Worm (Caenorhabditis elegans) whole organism, early embryonic: ENCODE data around the gene ent-3.
"Not testable (repeated sequence)": the region's sequence is repeated elsewhere in the genome, so short reads cannot be mapped to it uniquely, and the experiment has no call there.

ENCODE experiments used
- B0310.2 ChIP-seq: sonication (generic microtip); optimal IDR thresholded peaks from 2 replicates; lab custom pipeline; 2016; ENCODE audit warnings: mild to moderate bottlenecking, missing genetic modification characterization, missing compliant biosample characterization
- F13C5.2 ChIP-seq: sonication (generic microtip); optimal IDR thresholded peaks from 2 replicates; lab custom pipeline; 2017; ENCODE audit warnings: mild to moderate bottlenecking, missing genetic modification characterization, inconsistent platforms, missing compliant biosample characterization
- aly-1 ChIP-seq: sonication (generic microtip); optimal IDR thresholded peaks from 2 replicates; lab custom pipeline; 2016; ENCODE audit warnings: missing genetic modification characterization, missing compliant biosample characterization
- ama-1 ChIP-seq: fragments of 150-350 bp; optimal IDR thresholded peaks from 2 replicates; lab custom pipeline; 2014
- ceh-13 ChIP-seq: fragments of 200-800 bp; sonication (Bioruptor generic); optimal IDR thresholded peaks from 2 replicates; lab custom pipeline; 2018; ENCODE audit warnings: mild to moderate bottlenecking, missing genetic modification characterization, missing compliant biosample characterization
- ceh-36 ChIP-seq: sonication (generic microtip); optimal IDR thresholded peaks from 2 replicates; lab custom pipeline; 2016; ENCODE audit warnings: missing genetic modification characterization, inconsistent platforms, missing compliant biosample characterization
- ets-7 ChIP-seq: sonication (generic microtip); optimal IDR thresholded peaks from 2 replicates; lab custom pipeline; 2016; ENCODE audit warnings: missing genotype, missing genetic modification characterization, missing compliant biosample characterization
- flt-1 ChIP-seq: fragments of 200-800 bp; sonication (Bioruptor generic); IDR thresholded peaks from 2 replicates; pipeline ENCODE4 v1.3.6; 2022; ENCODE audit warnings: missing genetic modification characterization, missing compliant biosample characterization
- hmbx-1 ChIP-seq: sonication (generic microtip); optimal IDR thresholded peaks from 2 replicates; lab custom pipeline; 2016; ENCODE audit warnings: mild to moderate bottlenecking, missing genetic modification characterization, missing compliant biosample characterization
- hmg-4 ChIP-seq: fragments of 200-800 bp; sonication (Bioruptor generic); optimal IDR thresholded peaks from 2 replicates; lab custom pipeline; 2018; ENCODE audit warnings: mild to moderate bottlenecking, missing genetic modification characterization, missing compliant biosample characterization
- hnd-1 ChIP-seq: sonication (generic microtip); optimal IDR thresholded peaks from 2 replicates; lab custom pipeline; 2016; ENCODE audit warnings: missing genetic modification characterization, missing compliant biosample characterization
- pes-1 ChIP-seq: fragments of 200-800 bp; sonication (Bioruptor generic); IDR thresholded peaks from 2 replicates; pipeline ENCODE4 v1.3.6; 2022; ENCODE audit warnings: missing genetic modification reagents, missing genetic modification characterization, missing compliant biosample characterization
- scrt-1 ChIP-seq: fragments of 200-800 bp; sonication (Bioruptor generic); IDR thresholded peaks from 2 replicates; pipeline ENCODE4 v1.3.6; 2022; ENCODE audit warnings: missing genetic modification characterization, missing compliant biosample characterization
- sea-1 ChIP-seq: fragments of 200-800 bp; sonication (Bioruptor generic); conservative IDR thresholded peaks from 2 replicates; pipeline ENCODE4 v1.3.6; 2022; ENCODE audit warnings: missing genetic modification characterization, missing compliant biosample characterization
- tbx-11 ChIP-seq: fragments of 200-800 bp; sonication (Bioruptor generic); IDR thresholded peaks from 2 replicates; pipeline ENCODE4 v1.3.6; 2022; ENCODE audit warnings: missing genetic modification characterization, missing compliant biosample characterization
- tbx-37 ChIP-seq: fragments of 200-800 bp; sonication (Bioruptor generic); conservative IDR thresholded peaks from 2 replicates; pipeline ENCODE4 v1.3.6; 2022; ENCODE audit warnings: missing genetic modification reagents, missing genetic modification characterization, missing compliant biosample characterization
- tra-4 ChIP-seq: sonication (generic microtip); optimal IDR thresholded peaks from 2 replicates; lab custom pipeline; 2017; ENCODE audit warnings: missing genetic modification characterization, missing compliant biosample characterization

ent-3 gene

ce11 chrV:14235942-14236341, at the start of gene ent-3:
Gene ent-3 (minus strand): TSS chrV:14236042.
- TF ChIP-seq scrt-1 (GFP tag; lab: Robert Waterston, UW) (no peak), ceh-13 (no peak), hmbx-1 (tag; lab: Kevin White, UChicago) (no peak), hmg-4 (GFP tag; lab: Kevin White, UChicago) (no peak), sea-1 (no peak), F13C5.2 (tag; lab: Kevin White, UChicago) (no peak), aly-1 (tag; lab: Kevin White, UChicago) (no peak), ama-1 (no peak), ets-7 (tag; lab: Kevin White, UChicago) (no peak), pes-1 (GFP tag; lab: Robert Waterston, UW) (no peak), ceh-36 (tag; lab: Kevin White, UChicago) (no peak), hnd-1 (tag; lab: Kevin White, UChicago) (no peak), tbx-37 (GFP tag; lab: Robert Waterston, UW) (no peak), B0310.2 (tag; lab: Kevin White, UChicago) (no peak), tra-4 (no peak), tbx-11 (GFP tag; lab: Robert Waterston, UW) (no peak), flt-1 (GFP tag; lab: Robert Waterston, UW) (no peak)

DNA sequence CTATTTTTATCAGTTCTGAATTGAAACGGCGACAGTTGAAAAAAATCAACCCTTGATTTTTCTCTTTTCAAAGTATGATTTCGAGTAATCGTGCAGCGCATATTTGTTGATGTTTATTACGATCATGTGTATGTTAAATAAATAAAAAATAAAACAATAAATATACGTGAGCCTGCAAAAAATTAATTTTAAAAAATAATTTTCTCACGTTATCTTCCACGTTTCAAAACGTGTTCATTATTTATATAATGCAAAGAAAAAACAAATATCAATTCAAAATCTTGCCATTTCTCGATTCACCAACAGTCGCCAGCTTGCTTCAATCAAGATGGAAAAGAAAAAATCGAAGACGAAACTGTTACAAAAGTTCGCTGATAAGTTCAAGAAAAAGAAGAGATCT, 47.4 kb upstream of the ent-3 start, which contains the start of gene F40G12.10:
Gene F40G12.10 (plus strand): TSS at position 301 of the 400 bp plus-strand sequence.
- TF ChIP-seq hmbx-1 (tag; lab: Kevin White, UChicago): no peak
- TF ChIP-seq ceh-13: no peak
- TF ChIP-seq ets-7 (tag; lab: Kevin White, UChicago): no peak
- no peak for TF ChIP-seq aly-1 (tag; lab: Kevin White, UChicago)
- no peak for TF ChIP-seq hnd-1 (tag; lab: Kevin White, UChicago)
- no peak for TF ChIP-seq flt-1 (GFP tag; lab: Robert Waterston, UW)
- no peak for TF ChIP-seq F13C5.2 (tag; lab: Kevin White, UChicago)
- TF ChIP-seq ceh-36 (tag; lab: Kevin White, UChicago): no peak
- no peak for TF ChIP-seq tra-4
- TF ChIP-seq B0310.2 (tag; lab: Kevin White, UChicago): no peak
- TF ChIP-seq pes-1 (GFP tag; lab: Robert Waterston, UW): no peak
- no peak for TF ChIP-seq ama-1
- TF ChIP-seq sea-1: no peak
- TF ChIP-seq tbx-37 (GFP tag; lab: Robert Waterston, UW): no peak

DNA sequence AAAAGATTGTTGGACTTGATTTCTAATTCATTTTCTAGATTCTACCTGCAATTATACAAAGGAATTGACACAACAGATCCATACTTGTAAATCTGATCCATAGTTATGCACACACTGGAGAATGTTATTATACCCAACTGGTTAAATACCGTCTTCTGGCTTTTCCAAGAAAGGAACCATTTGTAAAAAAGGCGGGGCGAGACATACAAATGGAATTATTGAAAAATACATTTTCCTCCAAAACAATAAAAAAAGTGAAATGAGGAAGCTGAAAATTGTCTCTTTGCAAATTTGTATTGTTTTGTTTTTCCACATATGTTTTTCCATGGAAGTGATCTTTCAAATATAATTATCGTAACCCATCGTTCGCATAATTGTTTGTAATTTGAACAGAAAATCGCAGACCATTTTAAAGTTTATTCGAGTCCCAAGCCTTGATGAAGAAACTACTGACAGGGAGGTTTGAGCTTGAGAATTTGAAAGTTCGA, 46.4 kb upstream of the ent-3 start, which contains the start of the genes srt-74 and F40G12.9:
Gene srt-74 (minus strand): TSS at position 101 of the 488 bp plus-strand sequence.
Gene F40G12.9 (plus strand): TSS at position 438 of the 488 bp plus-strand sequence.
- TF ChIP-seq pes-1 (GFP tag; lab: Robert Waterston, UW) (no peak), B0310.2 (tag; lab: Kevin White, UChicago) (no peak), ama-1 (no peak), hmg-4 (GFP tag; lab: Kevin White, UChicago) (no peak), ceh-13 (no peak), hnd-1 (tag; lab: Kevin White, UChicago) (no peak), aly-1 (tag; lab: Kevin White, UChicago) (no peak), ceh-36 (tag; lab: Kevin White, UChicago) (no peak), flt-1 (GFP tag; lab: Robert Waterston, UW) (no peak), tbx-11 (GFP tag; lab: Robert Waterston, UW) (no peak), ets-7 (tag; lab: Kevin White, UChicago) (no peak), F13C5.2 (tag; lab: Kevin White, UChicago) (no peak)

DNA sequence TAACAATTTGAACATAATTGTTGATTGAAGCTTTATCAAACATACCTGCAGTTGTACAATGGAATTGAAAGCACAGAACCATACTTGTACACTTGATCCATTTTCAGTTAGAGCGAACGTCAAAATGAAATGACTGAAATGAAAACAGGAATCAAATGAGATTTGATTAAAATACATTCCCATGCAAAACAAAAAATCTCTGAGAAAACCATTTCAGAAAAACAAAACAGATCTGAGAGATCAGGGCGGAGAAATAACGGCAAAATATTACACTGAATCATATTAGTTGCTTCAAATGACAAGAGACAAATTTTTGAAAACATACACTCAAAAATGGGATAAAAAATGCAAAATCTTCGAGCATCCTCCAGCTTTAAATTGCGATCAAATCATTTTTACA, 43.9 kb upstream of the ent-3 start, which contains the start of gene srt-33:
Gene srt-33 (minus strand): TSS at position 101 of the 400 bp plus-strand sequence.
- TF ChIP-seq B0310.2 (tag; lab: Kevin White, UChicago) (no peak), ceh-13 (no peak), tra-4 (no peak), hmbx-1 (tag; lab: Kevin White, UChicago) (no peak), F13C5.2 (tag; lab: Kevin White, UChicago) (no peak), scrt-1 (GFP tag; lab: Robert Waterston, UW) (no peak), ets-7 (tag; lab: Kevin White, UChicago) (no peak), flt-1 (GFP tag; lab: Robert Waterston, UW) (no peak), pes-1 (GFP tag; lab: Robert Waterston, UW) (no peak), hnd-1 (tag; lab: Kevin White, UChicago) (no peak), ceh-36 (tag; lab: Kevin White, UChicago) (no peak), tbx-37 (GFP tag; lab: Robert Waterston, UW) (no peak), ama-1 (no peak), hmg-4 (GFP tag; lab: Kevin White, UChicago) (no peak), tbx-11 (GFP tag; lab: Robert Waterston, UW) (no peak), sea-1 (no peak), aly-1 (tag; lab: Kevin White, UChicago) (no peak)

ce11 chrV:14274268-14274667, 38.4 kb upstream of the ent-3 start, which contains the start of gene F40G12.7:
Gene F40G12.7 (plus strand): TSS chrV:14274568.
- TF ChIP-seq hmbx-1 (tag; lab: Kevin White, UChicago); hnd-1 (tag; lab: Kevin White, UChicago); flt-1 (GFP tag; lab: Robert Waterston, UW): not testable (repeated sequence)

ce11 chrV:14273019-14273418, 37.2 kb upstream of the ent-3 start, which contains the start of gene F40G12.6:
Gene F40G12.6 (minus strand): TSS chrV:14273119.
- TF ChIP-seq sea-1 (no peak), ets-7 (tag; lab: Kevin White, UChicago) (no peak), pes-1 (GFP tag; lab: Robert Waterston, UW) (no peak)

ce11 chrV:14270729-14271128, 34.9 kb upstream of the ent-3 start, which contains the start of gene F40G12.5:
Gene F40G12.5 (minus strand): TSS chrV:14270829.
- no peak for TF ChIP-seq flt-1 (GFP tag; lab: Robert Waterston, UW)
- TF ChIP-seq sea-1: no peak
- no peak for TF ChIP-seq tbx-37 (GFP tag; lab: Robert Waterston, UW)
- TF ChIP-seq scrt-1 (GFP tag; lab: Robert Waterston, UW): no peak
- no peak for TF ChIP-seq tbx-11 (GFP tag; lab: Robert Waterston, UW)
- TF ChIP-seq aly-1 (tag; lab: Kevin White, UChicago): no peak
- TF ChIP-seq hnd-1 (tag; lab: Kevin White, UChicago): no peak
- TF ChIP-seq hmg-4 (GFP tag; lab: Kevin White, UChicago): no peak
- no peak for TF ChIP-seq ets-7 (tag; lab: Kevin White, UChicago)
- no peak for TF ChIP-seq B0310.2 (tag; lab: Kevin White, UChicago)
- TF ChIP-seq hmbx-1 (tag; lab: Kevin White, UChicago): no peak
- TF ChIP-seq ceh-36 (tag; lab: Kevin White, UChicago): no peak
- no peak for TF ChIP-seq ceh-13
- TF ChIP-seq pes-1 (GFP tag; lab: Robert Waterston, UW): no peak
- TF ChIP-seq F13C5.2 (tag; lab: Kevin White, UChicago): no peak
- no peak for TF ChIP-seq ama-1
- TF ChIP-seq tra-4: no peak
